Worm (Caenorhabditis elegans) whole organism, early embryonic: ENCODE measurements around the gene C01G5.3.

ENCODE experiments used
- F13C5.2 ChIP-seq: sonication (generic microtip); optimal IDR thresholded peaks from 2 replicates; lab custom pipeline; 2017; ENCODE audit warnings: mild to moderate bottlenecking, missing genetic modification characterization, inconsistent platforms, missing compliant biosample characterization
- aly-1 ChIP-seq: sonication (generic microtip); optimal IDR thresholded peaks from 2 replicates; lab custom pipeline; 2016; ENCODE audit warnings: missing genetic modification characterization, missing compliant biosample characterization
- ama-1 ChIP-seq: fragments of 150-350 bp; optimal IDR thresholded peaks from 2 replicates; lab custom pipeline; 2014
- ceh-36 ChIP-seq: sonication (generic microtip); optimal IDR thresholded peaks from 2 replicates; lab custom pipeline; 2016; ENCODE audit warnings: missing genetic modification characterization, inconsistent platforms, missing compliant biosample characterization
- ets-7 ChIP-seq: sonication (generic microtip); optimal IDR thresholded peaks from 2 replicates; lab custom pipeline; 2016; ENCODE audit warnings: missing genotype, missing genetic modification characterization, missing compliant biosample characterization
- flt-1 ChIP-seq: fragments of 200-800 bp; sonication (Bioruptor generic); IDR thresholded peaks from 2 replicates; pipeline ENCODE4 v1.3.6; 2022; ENCODE audit warnings: missing genetic modification characterization, missing compliant biosample characterization
- hmbx-1 ChIP-seq: sonication (generic microtip); optimal IDR thresholded peaks from 2 replicates; lab custom pipeline; 2016; ENCODE audit warnings: mild to moderate bottlenecking, missing genetic modification characterization, missing compliant biosample characterization
- hnd-1 ChIP-seq: sonication (generic microtip); optimal IDR thresholded peaks from 2 replicates; lab custom pipeline; 2016; ENCODE audit warnings: missing genetic modification characterization, missing compliant biosample characterization
- pes-1 ChIP-seq: fragments of 200-800 bp; sonication (Bioruptor generic); IDR thresholded peaks from 2 replicates; pipeline ENCODE4 v1.3.6; 2022; ENCODE audit warnings: missing genetic modification reagents, missing genetic modification characterization, missing compliant biosample characterization
- scrt-1 ChIP-seq: fragments of 200-800 bp; sonication (Bioruptor generic); IDR thresholded peaks from 2 replicates; pipeline ENCODE4 v1.3.6; 2022; ENCODE audit warnings: missing genetic modification characterization, missing compliant biosample characterization
- sea-1 ChIP-seq: fragments of 200-800 bp; sonication (Bioruptor generic); conservative IDR thresholded peaks from 2 replicates; pipeline ENCODE4 v1.3.6; 2022; ENCODE audit warnings: missing genetic modification characterization, missing compliant biosample characterization
- tbx-11 ChIP-seq: fragments of 200-800 bp; sonication (Bioruptor generic); IDR thresholded peaks from 2 replicates; pipeline ENCODE4 v1.3.6; 2022; ENCODE audit warnings: missing genetic modification characterization, missing compliant biosample characterization
- tbx-37 ChIP-seq: fragments of 200-800 bp; sonication (Bioruptor generic); conservative IDR thresholded peaks from 2 replicates; pipeline ENCODE4 v1.3.6; 2022; ENCODE audit warnings: missing genetic modification reagents, missing genetic modification characterization, missing compliant biosample characterization
- tra-4 ChIP-seq: sonication (generic microtip); optimal IDR thresholded peaks from 2 replicates; lab custom pipeline; 2017; ENCODE audit warnings: missing genetic modification characterization, missing compliant biosample characterization

Gene C01G5.3

DNA sequence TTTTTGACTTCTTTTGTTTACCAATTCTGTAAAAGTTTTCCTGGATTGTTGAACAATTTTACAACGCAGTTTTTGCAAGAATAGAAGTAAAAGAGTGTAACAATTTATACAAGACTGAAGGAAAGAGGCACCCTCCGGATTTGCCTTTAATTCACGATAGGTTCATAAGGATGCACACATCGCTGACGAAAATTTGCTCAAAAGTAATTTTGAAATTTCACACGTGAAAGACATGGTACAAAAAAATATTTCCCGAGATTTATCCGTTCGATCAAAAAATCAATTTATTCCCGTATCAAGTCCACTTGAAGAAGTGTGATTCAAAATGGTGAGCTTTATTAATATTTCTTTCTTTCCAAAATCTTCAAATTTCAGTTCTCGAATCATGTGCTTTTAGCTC, 41.9 kb downstream of the C01G5.3 start, which contains the start of gene C43G2.3:
Gene C43G2.3 (plus strand): TSS at position 301 of the 400 bp plus-strand sequence.
- TF ChIP-seq aly-1 (tag; lab: Kevin White, UChicago) (no peak), tbx-11 (no peak), sea-1 (GFP tag; lab: Robert Waterston, UW) (no peak), scrt-1 (GFP tag; lab: Robert Waterston, UW) (no peak), hnd-1 (no peak)

DNA sequence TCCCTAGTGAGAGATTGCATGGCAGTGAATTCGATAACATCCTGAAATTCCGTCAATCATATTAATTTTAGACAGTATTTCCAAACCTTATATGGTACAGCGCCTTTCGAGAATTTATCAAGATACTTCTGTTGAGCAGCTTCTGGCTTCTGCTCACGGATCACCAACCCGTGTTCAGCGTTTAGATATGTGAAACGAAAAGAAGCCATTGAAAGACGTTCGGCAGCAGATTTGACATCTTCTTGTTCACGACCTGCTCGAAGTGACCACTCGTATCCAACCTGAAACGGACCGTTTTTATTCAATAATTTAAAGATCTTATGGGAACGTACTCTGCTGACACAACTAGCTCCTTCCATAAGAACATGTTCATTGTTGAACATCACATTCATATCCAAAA, 45.6 kb downstream of the C01G5.3 start:
- no peak for TF ChIP-seq hnd-1
- TF ChIP-seq ets-7 = no peak
- no peak for TF ChIP-seq hmbx-1 (tag; lab: Kevin White, UChicago)
- no peak for TF ChIP-seq tbx-37
- TF ChIP-seq pes-1 (GFP tag; lab: Robert Waterston, UW) = no peak
- TF ChIP-seq aly-1 (tag; lab: Kevin White, UChicago) = no peak
- TF ChIP-seq F13C5.2 = no peak
- no peak for TF ChIP-seq tbx-11
- no peak for TF ChIP-seq flt-1 (GFP tag; lab: Robert Waterston, UW)
- no peak for TF ChIP-seq ceh-36 (tag; lab: Kevin White, UChicago)
- TF ChIP-seq tra-4 (tag; lab: Kevin White, UChicago) = no peak

DNA sequence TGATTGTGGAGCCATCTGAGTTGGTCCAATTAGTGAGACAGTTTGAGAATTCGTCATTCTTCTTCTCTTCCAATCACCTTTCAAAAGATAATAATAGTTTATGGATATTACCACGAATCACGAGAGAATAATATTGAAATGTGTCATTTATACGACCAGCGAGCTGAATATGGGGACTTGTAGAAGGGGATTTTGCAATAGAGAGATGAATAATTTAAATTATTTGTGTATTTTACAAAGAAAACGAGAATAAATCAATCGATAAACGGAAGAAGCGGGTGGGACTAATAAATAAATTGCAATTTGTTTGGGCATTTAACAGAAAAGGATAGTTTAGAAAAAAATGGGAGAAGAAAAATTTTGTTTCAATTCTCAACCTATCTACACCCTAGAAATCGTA, 46.6 kb downstream of the C01G5.3 start, which contains the start of gene odr-8:
Gene odr-8 (minus strand): TSS at position 101 of the 400 bp plus-strand sequence.
- TF ChIP-seq ama-1 (lab: Kevin White, UChicago) (no peak), ceh-36 (tag; lab: Kevin White, UChicago) (no peak), flt-1 (GFP tag; lab: Robert Waterston, UW) (no peak), tra-4 (tag; lab: Kevin White, UChicago) (no peak), hnd-1 (no peak), tbx-11 (no peak)

DNA sequence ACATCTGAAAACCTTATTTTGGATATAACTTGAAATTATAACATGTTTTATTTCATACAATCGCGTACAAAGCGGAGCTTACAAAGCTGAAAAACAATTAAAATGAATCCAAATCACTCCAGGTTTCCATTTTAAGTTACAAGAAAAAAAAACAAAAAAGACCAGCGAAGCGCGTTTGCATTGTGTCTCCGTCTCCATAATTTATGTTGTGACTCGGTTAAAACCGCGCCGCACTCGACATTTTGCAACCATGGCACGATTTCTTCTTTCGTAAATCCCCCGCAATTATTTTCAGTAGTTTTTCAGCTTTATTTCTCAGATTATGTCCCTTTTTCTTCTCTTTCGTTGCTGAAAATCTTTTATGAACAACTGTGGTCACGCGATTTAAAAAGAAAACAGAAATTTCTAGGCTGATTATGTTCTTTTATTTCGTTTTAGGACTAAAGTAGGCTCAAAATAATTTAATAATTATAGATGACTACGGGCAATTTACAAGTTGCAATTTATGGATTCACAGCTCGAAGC, 49.5 kb downstream of the C01G5.3 start, which contains the start of the genes F38A5.2 and dnj-11:
Gene F38A5.2 (minus strand): TSS at position 4 of the 525 bp plus-strand sequence.
Gene dnj-11 (plus strand): TSS at position 475 of the 525 bp plus-strand sequence.
- TF ChIP-seq ama-1 (lab: Kevin White, UChicago) (no peak), F13C5.2 (peak; percentile 59), flt-1 (GFP tag; lab: Robert Waterston, UW) (no peak)
